Worm (Caenorhabditis elegans): Measurements from ENCODE around the gene nhr-100.

nhr-100 gene

DNA sequence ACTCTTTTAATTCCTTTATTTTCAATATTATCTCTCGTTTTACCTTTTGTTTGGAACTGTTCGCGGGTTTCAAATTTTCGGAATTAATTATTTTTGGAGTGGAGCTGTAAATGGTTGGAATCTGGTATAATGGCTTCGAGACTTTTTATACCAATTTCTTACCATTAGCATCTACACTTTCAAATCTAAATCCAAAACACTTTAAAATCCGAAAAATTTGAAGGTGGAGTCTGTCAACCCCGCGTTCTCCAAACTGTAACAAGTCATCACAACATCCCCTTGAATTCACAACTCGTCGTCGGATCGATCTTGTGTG lies 28.9 kb downstream of the nhr-100 start, which contains the start of gene nhr-97:
Gene nhr-97, plus strand, starts transcription at position 217 of the 316 bp plus-strand sequence.
- TF ChIP-seq Y56A3A.18 (GFP tag; IDR thresholded peaks at IDR 0.05) (no peak), F33H1.4 (GFP tag; IDR thresholded peaks at IDR 0.05) (no peak), rcor-1 (GFP tag; IDR thresholded peaks at IDR 0.05) (no peak), zfh-2 (GFP tag; conservative IDR thresholded peaks at IDR 0.05) (no peak), lin-54 (GFP tag; optimal IDR thresholded peaks at IDR 0.05) (no peak), B0019.2 (GFP tag; conservative IDR thresholded peaks at IDR 0.05) (no peak), nhr-90 (tag; optimal IDR thresholded peaks at IDR 0.05) (no peak), snpc-4 (GFP tag; optimal IDR thresholded peaks at IDR 0.05) (no peak), snpc-4 (tag; optimal IDR thresholded peaks at IDR 0.05) (no peak), ztf-18 (tag; optimal IDR thresholded peaks at IDR 0.05) (no peak), lin-35 (GFP tag; optimal IDR thresholded peaks at IDR 0.05) (no peak), ceh-100 (GFP tag; IDR thresholded peaks at IDR 0.05) (no peak), cebp-1 (GFP tag; IDR thresholded peaks at IDR 0.05) (no peak), cebp-1 (tag; optimal IDR thresholded peaks at IDR 0.05) (no peak), madf-8 (GFP tag; conservative IDR thresholded peaks at IDR 0.05) (no peak), tbp1 (GFP tag; optimal IDR thresholded peaks at IDR 0.05) (no peak)

DNA sequence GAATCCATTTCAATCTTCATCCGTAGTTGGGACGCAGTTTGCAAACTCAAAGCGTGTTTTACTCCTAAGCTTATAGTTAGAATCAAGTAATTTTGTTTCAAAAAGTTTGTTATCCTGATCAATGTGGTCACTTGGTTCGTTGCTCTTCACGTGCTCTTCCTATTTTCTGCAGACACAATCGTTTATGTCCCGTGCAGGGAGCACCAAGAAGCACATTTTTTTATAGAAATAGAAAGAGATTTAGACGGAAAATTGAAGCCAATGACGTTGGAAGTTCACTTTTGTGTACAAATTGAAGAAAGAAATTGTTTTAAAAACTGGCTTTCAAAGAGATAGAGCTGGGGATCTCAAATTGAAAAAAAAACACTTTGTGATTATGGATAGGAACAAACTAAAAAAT lies 33.3 kb downstream of the nhr-100 start:
- no peak for TF ChIP-seq attf-3 (GFP tag; conservative IDR thresholded peaks at IDR 0.05)
- TF ChIP-seq nfya-2 (GFP tag; IDR thresholded peaks at IDR 0.05), result no peak
- TF ChIP-seq aptf-3 (GFP tag; IDR thresholded peaks at IDR 0.05), result no peak
- no peak for TF ChIP-seq nhr-120 (GFP tag; IDR thresholded peaks at IDR 0.05)
- no peak for TF ChIP-seq lin-35 (GFP tag; optimal IDR thresholded peaks at IDR 0.05)
- no peak for TF ChIP-seq Y67H2A.10 (GFP tag; conservative IDR thresholded peaks at IDR 0.05)
- TF ChIP-seq madf-3 (GFP tag; IDR thresholded peaks at IDR 0.05), result no peak
- TF ChIP-seq tlf-1 (GFP tag; optimal IDR thresholded peaks at IDR 0.05), result no peak
- TF ChIP-seq mes-4 (tag; optimal IDR thresholded peaks at IDR 0.05), result no peak
- no peak for TF ChIP-seq ceh-40 (GFP tag; IDR thresholded peaks at IDR 0.05)

DNA sequence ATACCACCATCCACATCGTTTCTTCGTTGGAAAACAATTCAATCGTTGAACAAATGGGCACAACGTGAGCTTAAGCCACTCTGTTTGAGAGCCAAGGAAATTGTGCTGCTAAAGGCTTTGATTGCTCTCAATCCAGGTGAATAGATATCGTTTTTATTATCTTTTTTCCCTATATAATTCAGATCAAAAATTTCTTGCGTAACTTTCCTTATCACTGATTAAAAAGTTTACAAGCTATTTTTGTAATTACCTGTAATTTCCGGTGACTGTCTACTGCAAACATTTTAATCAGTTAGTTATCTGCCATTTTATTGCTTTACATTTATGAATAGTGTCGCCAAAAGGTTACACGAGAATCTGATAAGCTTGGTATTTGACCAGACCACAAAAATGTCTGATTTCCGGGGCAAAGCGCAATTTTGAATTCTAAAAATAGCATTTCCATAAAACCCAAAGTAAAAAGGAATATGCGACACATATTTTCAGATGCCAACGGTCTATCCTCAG lies 34.2 kb downstream of the nhr-100 start:
- TF ChIP-seq nhr-80 (tag; optimal IDR thresholded peaks at IDR 0.05), result peak; percentile 12
- no peak for TF ChIP-seq T26A5.8 (tag; optimal IDR thresholded peaks at IDR 0.05)

DNA sequence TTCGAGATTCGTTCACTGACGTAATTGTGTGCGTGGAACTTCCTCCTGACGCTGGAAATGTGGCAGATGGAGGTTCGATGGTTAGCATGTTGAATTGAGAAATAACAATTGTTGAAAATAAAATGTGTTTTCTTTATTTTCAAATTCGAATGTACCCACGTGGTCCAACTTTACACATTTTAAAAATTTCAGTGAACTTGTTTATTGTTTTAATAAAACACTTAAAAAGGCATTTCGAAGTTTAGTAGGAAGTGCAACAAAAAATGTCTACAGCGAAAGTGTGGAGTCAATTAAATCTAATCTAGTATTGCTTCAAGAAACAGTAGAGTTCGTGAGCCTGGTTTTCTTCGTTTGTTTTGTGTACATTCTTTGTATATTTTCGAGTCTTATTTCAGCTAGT lies 37.8 kb downstream of the nhr-100 start, which contains the start of gene ssp-36:
Gene ssp-36, minus strand, starts transcription at position 101 of the 400 bp plus-strand sequence.
- TF ChIP-seq hlh-12 (tag; optimal IDR thresholded peaks at IDR 0.05) (no peak), madf-3 (GFP tag; IDR thresholded peaks at IDR 0.05) (no peak), lin-54 (GFP tag; optimal IDR thresholded peaks at IDR 0.05) (no peak), akir-1 (GFP tag; optimal IDR thresholded peaks at IDR 0.05) (no peak), F52B5.7 (tag; optimal IDR thresholded peaks at IDR 0.05) (no peak), snpc-1.1 (tag; optimal IDR thresholded peaks at IDR 0.05; ENCODE audit: insufficient read depth) (no peak), egrh-3 (GFP tag; IDR thresholded peaks at IDR 0.05) (no peak), mxl-1 (tag; optimal IDR thresholded peaks at IDR 0.05) (no peak), lag-1 (GFP tag; IDR thresholded peaks at IDR 0.05) (no peak), tbp1 (GFP tag; optimal IDR thresholded peaks at IDR 0.05) (no peak), hlh-26 (GFP tag; conservative IDR thresholded peaks at IDR 0.05) (no peak), Y79H2A.3 (GFP tag; conservative IDR thresholded peaks at IDR 0.05) (no peak)
